Worm (Caenorhabditis elegans) whole organism, L1 larva: ENCODE results near the gene clc-17.

ENCODE experiments used
- C34B4.2 ChIP-seq: sonication (generic microtip); optimal IDR thresholded peaks from 2 replicates; lab custom pipeline; 2017; ENCODE audit warnings: mild to moderate bottlenecking, missing genetic modification characterization, missing compliant biosample characterization
- Y116A8C.19 ChIP-seq: sonication (generic microtip); optimal IDR thresholded peaks from 2 replicates; lab custom pipeline; 2016; ENCODE audit warnings: missing compliant biosample characterization, missing genetic modification characterization, borderline replicate concordance
- ceh-63 ChIP-seq: fragments of 200-800 bp; sonication (Bioruptor generic); optimal IDR thresholded peaks from 2 replicates; lab custom pipeline; 2018; ENCODE audit warnings: mild to moderate bottlenecking, missing genetic modification characterization, missing compliant biosample characterization
- ceh-82 ChIP-seq, 3 experiments: fragments of 150-350 bp in 1 of 3; sonication (generic microtip) in 2 of 3; optimal IDR thresholded peaks; 2 replicates each; lab custom pipeline; 2014 to 2017; ENCODE audit warnings: missing biosample characterization in 3 of 3, missing genetic modification characterization in 3 of 3
- ces-1 ChIP-seq: fragments of 150-350 bp; optimal IDR thresholded peaks from 2 replicates; lab custom pipeline; 2014; ENCODE audit warnings: missing biosample characterization, missing genetic modification reagents, missing genetic modification characterization
- efl-1 ChIP-seq, 4 experiments: fragments of 150-350 bp; optimal IDR thresholded peaks in 3 of 4; peaks in 1 of 4; 1 replicate in 1 of 4; 2 replicates in 3 of 4; lab custom pipeline; 2014; ENCODE audit warnings: missing biosample characterization in 2 of 4, missing genetic modification characterization in 2 of 4, missing genetic modification reagents in 2 of 4
- egl-13 ChIP-seq: sonication (generic microtip); optimal IDR thresholded peaks from 2 replicates; lab custom pipeline; 2016; ENCODE audit warnings: missing genotype, missing genetic modification reagents, missing genetic modification characterization, missing compliant biosample characterization
- egl-27 ChIP-seq, 2 experiments: fragments of 150-350 bp in 1 of 2; sonication (generic microtip); optimal IDR thresholded peaks; 3 replicates each; lab custom pipeline; 2017 to 2018; ENCODE audit warnings: missing biosample characterization in 2 of 2, missing genetic modification characterization in 2 of 2, missing genetic modification reagents in 2 of 2
- elt-2 ChIP-seq: sonication (generic microtip); optimal IDR thresholded peaks from 2 replicates; lab custom pipeline; 2016; ENCODE audit warnings: missing genetic modification characterization, mild to moderate bottlenecking, inconsistent platforms, missing compliant biosample characterization, missing genetic modification reagents
- elt-3 ChIP-seq, 6 experiments: fragments of 150-350 bp in 1 of 6; sonication (generic microtip); optimal IDR thresholded peaks; 2 replicates each; lab custom pipeline; 2017 to 2018; ENCODE audit warnings: missing biosample characterization in 6 of 6, missing genetic modification characterization in 6 of 6, inconsistent platforms in 1 of 6
- fkh-10 ChIP-seq: sonication (generic microtip); optimal IDR thresholded peaks from 2 replicates; lab custom pipeline; 2017; ENCODE audit warnings: missing biosample characterization, missing genetic modification reagents, missing genetic modification characterization
- fos-1 ChIP-seq: fragments of 150-350 bp; optimal IDR thresholded peaks from 2 replicates; lab custom pipeline; 2014; ENCODE audit warnings: missing biosample characterization, missing genetic modification characterization
- grh-1 ChIP-seq: fragments of 200-800 bp; sonication (Bioruptor generic); IDR thresholded peaks from 2 replicates; pipeline ENCODE4 v1.3.6; 2022; ENCODE audit warnings: missing genetic modification reagents, missing genetic modification characterization, missing compliant biosample characterization
- hlh-17 ChIP-seq: fragments of 200-800 bp; sonication (Bioruptor generic); optimal IDR thresholded peaks from 2 replicates; lab custom pipeline; 2018; ENCODE audit warnings: missing genetic modification characterization, mild to moderate bottlenecking, missing compliant biosample characterization, moderate library complexity, borderline replicate concordance
- hlh-4 ChIP-seq: sonication (generic microtip); optimal IDR thresholded peaks from 2 replicates; lab custom pipeline; 2016; ENCODE audit warnings: mild to moderate bottlenecking, missing genetic modification characterization, missing compliant biosample characterization
- isw-1 ChIP-seq: fragments of 200-800 bp; sonication (Bioruptor generic); IDR thresholded peaks from 2 replicates; pipeline ENCODE4 v1.3.6; 2022; ENCODE audit warnings: missing genetic modification characterization, missing compliant biosample characterization
- jun-1 ChIP-seq: fragments of 150-350 bp; optimal IDR thresholded peaks from 2 replicates; lab custom pipeline; 2014; ENCODE audit warnings: missing biosample characterization, missing genetic modification reagents, missing genetic modification characterization
- lin-35 ChIP-seq, 2 experiments: fragments of 150-350 bp; optimal IDR thresholded peaks; 2 replicates each; lab custom pipeline; 2014; ENCODE audit warnings: missing biosample characterization in 2 of 2, missing genetic modification characterization in 2 of 2, missing genetic modification reagents in 2 of 2
- lsy-2 ChIP-seq, 2 experiments: fragments of 150-350 bp; optimal IDR thresholded peaks; 2 replicates each; lab custom pipeline; 2014; ENCODE audit warnings: missing biosample characterization in 2 of 2, missing genetic modification characterization in 2 of 2
- mep-1 ChIP-seq: fragments of 150-350 bp; optimal IDR thresholded peaks from 2 replicates; lab custom pipeline; 2014; ENCODE audit warnings: missing biosample characterization, missing genetic modification characterization
- nhr-19 ChIP-seq: fragments of 200-800 bp; sonication (Bioruptor generic); conservative IDR thresholded peaks from 2 replicates; pipeline ENCODE4 v1.3.6; 2022; ENCODE audit warnings: missing genetic modification characterization, missing compliant biosample characterization
- nhr-47 ChIP-seq: sonication (generic microtip); optimal IDR thresholded peaks from 2 replicates; lab custom pipeline; 2016; ENCODE audit warnings: mild to moderate bottlenecking, missing genetic modification characterization, moderate library complexity, missing compliant biosample characterization
- nhr-84 ChIP-seq: sonication (generic microtip); optimal IDR thresholded peaks from 2 replicates; lab custom pipeline; 2017; ENCODE audit warnings: missing biosample characterization, missing genetic modification characterization
- pqm-1 ChIP-seq: sonication (generic microtip); optimal IDR thresholded peaks from 3 replicates; lab custom pipeline; 2017; ENCODE audit warnings: missing biosample characterization, missing genetic modification characterization
- rnt-1 ChIP-seq: sonication (generic microtip); optimal IDR thresholded peaks from 2 replicates; lab custom pipeline; 2016; ENCODE audit warnings: mild to moderate bottlenecking, missing genetic modification characterization, moderate library complexity, missing compliant biosample characterization
- skn-1 ChIP-seq: fragments of 150-350 bp; optimal IDR thresholded peaks from 2 replicates; lab custom pipeline; 2014; ENCODE audit warnings: missing biosample characterization, missing genetic modification characterization
- snpc-4 ChIP-seq: fragments of 150-350 bp; optimal IDR thresholded peaks from 2 replicates; lab custom pipeline; 2014; ENCODE audit warnings: missing biosample characterization, missing genetic modification characterization
- snu-23 ChIP-seq: sonication (generic microtip); optimal IDR thresholded peaks from 2 replicates; lab custom pipeline; 2016; ENCODE audit warnings: missing genetic modification characterization, missing compliant biosample characterization
- sox-4 ChIP-seq: sonication (generic microtip); optimal IDR thresholded peaks from 2 replicates; lab custom pipeline; 2016; ENCODE audit warnings: missing genetic modification characterization, missing compliant biosample characterization
- tlp-1 ChIP-seq: fragments of 150-350 bp; optimal IDR thresholded peaks from 2 replicates; lab custom pipeline; 2014; ENCODE audit warnings: missing biosample characterization, missing genetic modification characterization
- unc-130 ChIP-seq: fragments of 150-350 bp; optimal IDR thresholded peaks from 2 replicates; lab custom pipeline; 2017; ENCODE audit warnings: missing biosample characterization, missing genetic modification characterization, inconsistent platforms
- unc-30 ChIP-seq: sonication (generic microtip); optimal IDR thresholded peaks from 2 replicates; lab custom pipeline; 2017; ENCODE audit warnings: missing biosample characterization, missing genetic modification characterization
- unc-62 ChIP-seq: fragments of 150-350 bp; optimal IDR thresholded peaks from 2 replicates; lab custom pipeline; 2014; ENCODE audit warnings: missing biosample characterization, missing genetic modification reagents, missing genetic modification characterization
- zip-4 ChIP-seq: fragments of 200-800 bp; sonication (Bioruptor generic); optimal IDR thresholded peaks from 2 replicates; lab custom pipeline; 2018; ENCODE audit warnings: mild to moderate bottlenecking, missing genetic modification characterization, moderate library complexity, missing compliant biosample characterization

clc-17 gene

ce11 chrX:11095480-11095879 is 11.7 kb upstream of the clc-17 start (continued):
- TF ChIP-seq efl-1 (optimal IDR thresholded peaks at IDR 0.05; lab: Kevin White, UChicago) (peak; percentile 12 to 13), efl-1 (GFP tag; optimal IDR thresholded peaks at IDR 0.05 in 1 of 2; lab: Kevin White, UChicago) (peak in 1 of 2 experiments; percentile 93), lin-35 (GFP tag; optimal IDR thresholded peaks at IDR 0.05; lab: Kevin White, UChicago) (peak; percentile 19 to 52), mep-1 (tag; lab: Kevin White, UChicago) (peak; percentile 55), fkh-10 (peak; percentile 65), hlh-4 (tag; lab: Kevin White, UChicago) (no peak), hlh-17 (no peak), egl-13 (tag; lab: Kevin White, UChicago) (peak; percentile 45), snu-23 (GFP tag; lab: Kevin White, UChicago) (peak; percentile 83), nhr-47 (tag; lab: Kevin White, UChicago) (peak; percentile 87), jun-1 (tag; lab: Kevin White, UChicago) (peak; percentile 68), Y116A8C.19 (tag; lab: Kevin White, UChicago) (no peak), unc-130 (peak; percentile 11), fos-1 (tag; lab: Kevin White, UChicago) (peak; percentile 31), sox-4 (tag; lab: Kevin White, UChicago) (peak; percentile 61), ces-1 (no peak), egl-27 (tag; optimal IDR thresholded peaks at IDR 0.05; lab: Kevin White, UChicago) (peak in 1 of 2 experiments; percentile 40), pqm-1 (no peak), isw-1 (GFP tag; lab: Robert Waterston, UW) (peak; percentile 42; the same call in 1 of the 2 replicates), elt-2 (tag; lab: Kevin White, UChicago) (no peak)

DNA sequence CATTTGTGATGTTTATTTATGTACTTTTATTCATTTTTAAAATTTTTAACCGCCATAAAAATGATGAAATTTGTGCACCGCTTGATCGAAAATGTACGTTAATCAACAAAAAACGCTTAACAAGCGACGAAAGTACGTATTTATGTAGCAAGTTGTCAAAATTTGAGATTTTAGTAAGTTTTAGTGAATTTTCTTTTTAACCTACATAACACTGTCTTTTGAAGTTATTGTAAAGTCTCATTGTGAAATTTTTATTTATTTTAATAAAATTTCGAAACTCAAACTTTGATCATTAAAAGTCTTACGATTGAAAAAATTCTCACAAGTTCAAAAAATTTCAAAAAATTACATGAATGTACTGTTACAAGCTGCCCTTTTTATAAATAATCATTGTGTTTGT is 9.8 kb upstream of the clc-17 start:
- no peak for TF ChIP-seq jun-1 (tag; lab: Kevin White, UChicago)

DNA sequence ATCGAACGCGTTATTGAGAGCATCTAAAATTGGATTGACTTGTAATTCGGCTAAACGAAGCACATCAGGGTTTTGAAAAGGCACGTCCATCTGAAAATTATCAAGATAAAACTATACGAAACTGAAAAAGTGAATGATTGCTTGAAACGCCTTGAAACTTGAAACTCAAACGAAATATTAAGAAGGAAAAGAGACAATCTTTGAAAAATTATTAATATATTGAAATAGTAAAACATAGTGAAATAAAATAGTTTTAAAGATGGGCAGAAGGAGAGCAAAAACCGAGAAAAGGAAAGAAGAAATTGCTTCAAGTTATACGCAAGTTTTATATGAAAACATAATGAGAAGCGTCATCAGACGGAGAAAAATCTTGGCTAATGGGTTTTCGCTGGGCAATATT is 9.1 kb upstream of the clc-17 start, which contains the start of gene W02H3.3:
W02H3.3 (minus strand) TSS at position 101 of the 400 bp plus-strand sequence.
- TF ChIP-seq nhr-19 (no peak), sox-4 (tag; lab: Kevin White, UChicago) (no peak), snpc-4 (tag; lab: Kevin White, UChicago) (no peak), elt-3 (tag; optimal IDR thresholded peaks at IDR 0.05; lab: Kevin White, UChicago) (no peak), unc-62 (GFP tag; lab: Kevin White, UChicago) (no peak), isw-1 (GFP tag; lab: Robert Waterston, UW) (no peak), rnt-1 (tag; lab: Kevin White, UChicago) (no peak), Y116A8C.19 (tag; lab: Kevin White, UChicago) (no peak), skn-1 (no peak), unc-30 (tag; lab: Kevin White, UChicago) (no peak), tlp-1 (no peak), ceh-63 (GFP tag; lab: Kevin White, UChicago) (no peak), lsy-2 (tag; optimal IDR thresholded peaks at IDR 0.05; lab: Kevin White, UChicago) (no peak), zip-4 (GFP tag; lab: Kevin White, UChicago) (no peak), C34B4.2 (tag; lab: Kevin White, UChicago) (no peak), efl-1 (optimal IDR thresholded peaks at IDR 0.05; lab: Kevin White, UChicago) (no peak), efl-1 (GFP tag; optimal IDR thresholded peaks at IDR 0.05 in 1 of 2; lab: Kevin White, UChicago) (no peak), grh-1 (no peak)

- TF ChIP-seq nhr-84 (no peak), unc-130 (no peak), ceh-82 (tag; optimal IDR thresholded peaks at IDR 0.05; lab: Kevin White, UChicago) (no peak), jun-1 (tag; lab: Kevin White, UChicago) (no peak), mep-1 (tag; lab: Kevin White, UChicago) (no peak), hlh-4 (tag; lab: Kevin White, UChicago) (no peak)
These were observed 4.0 kb upstream of the clc-17 start for ce11 chrX:11103173-11103572.
